Fruit fly (Drosophila melanogaster): ENCODE results near the gene comm2.
A peak's percentile ranks its signal among the peaks of the same experiment; 100 is the strongest.

comm2 gene

DNA sequence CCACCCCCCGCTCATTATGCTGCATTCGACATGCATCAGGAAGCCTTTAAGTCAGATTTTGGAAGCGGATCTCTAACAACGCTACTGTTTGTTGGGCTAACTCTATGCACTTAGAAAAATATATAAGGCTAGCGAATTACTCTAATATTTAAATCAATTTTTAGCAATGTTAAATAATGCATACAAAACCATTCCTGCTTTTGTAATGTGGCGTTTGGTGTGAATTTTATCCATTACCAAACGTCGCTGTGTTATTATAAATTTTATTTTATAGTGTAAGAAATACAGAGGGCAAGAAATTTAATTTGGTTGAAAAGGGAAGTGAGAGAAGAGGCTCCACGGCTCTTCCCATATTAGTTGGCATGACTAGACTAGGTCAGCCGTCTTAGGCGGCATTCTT is 26.9 kb downstream of the comm2 start (continued):
- TF ChIP-seq CG8944 (GFP tag; optimal IDR thresholded peaks at IDR 0.05) (no peak), crp (GFP tag; optimal IDR thresholded peaks at IDR 0.05) (no peak), CG18619 (GFP tag; optimal IDR thresholded peaks at IDR 0.05) (no peak), CG18476 (GFP tag; optimal IDR thresholded peaks at IDR 0.05) (no peak), CG8281 (tag; optimal IDR thresholded peaks at IDR 0.05) (no peak), Sry-β (GFP tag; optimal IDR thresholded peaks at IDR 0.05) (no peak), ato (GFP tag; IDR thresholded peaks at IDR 0.05; ENCODE audit: partially characterized antibody) (no peak), CG1832 (GFP tag; optimal IDR thresholded peaks at IDR 0.05) (no peak), TFAM (GFP tag; optimal IDR thresholded peaks at IDR 0.05) (no peak), CG13287 (GFP tag; IDR thresholded peaks at IDR 0.05; ENCODE audit: partially characterized antibody) (no peak), CG3995 (GFP tag; optimal IDR thresholded peaks at IDR 0.05) (no peak), CG1529 (GFP tag; optimal IDR thresholded peaks at IDR 0.05) (peak; percentile 13), sd (tag; optimal IDR thresholded peaks at IDR 0.05) (no peak), CG15514 (GFP tag; optimal IDR thresholded peaks at IDR 0.05) (no peak), psq (GFP tag; optimal IDR thresholded peaks at IDR 0.05) (no peak), E2f2 (GFP tag; IDR thresholded peaks at IDR 0.05) (no peak), CG4282 (GFP tag; optimal IDR thresholded peaks at IDR 0.05) (no peak), CG6765 (GFP tag; optimal IDR thresholded peaks at IDR 0.05) (no peak), fd96Cb (tag; optimal IDR thresholded peaks at IDR 0.05) (peak; percentile 39), CG12104 (GFP tag; optimal IDR thresholded peaks at IDR 0.05) (peak; percentile 5), Hr51 (GFP tag; optimal IDR thresholded peaks at IDR 0.05) (no peak), Trl (optimal IDR thresholded peaks at IDR 0.05) (no peak), Trl (GFP tag; optimal IDR thresholded peaks at IDR 0.05) (no peak), pum (GFP tag; optimal IDR thresholded peaks at IDR 0.05) (no peak), Stat92E (GFP tag; optimal IDR thresholded peaks at IDR 0.05) (no peak), CG5953 (GFP tag; IDR thresholded peaks at IDR 0.05) (no peak), Bteb2 (GFP tag; optimal IDR thresholded peaks at IDR 0.05) (no peak), Ssrp (tag; optimal IDR thresholded peaks at IDR 0.05) (peak; percentile 48), Rfx (GFP tag; IDR thresholded peaks at IDR 0.05) (no peak), tgo (GFP tag; IDR thresholded peaks at IDR 0.05) (no peak), CG14667 (GFP tag; IDR thresholded peaks at IDR 0.05) (no peak), NC2α (GFP tag; optimal IDR thresholded peaks at IDR 0.05) (no peak), D19A (tag; optimal IDR thresholded peaks at IDR 0.05) (peak; percentile 60), sna (GFP tag; IDR thresholded peaks at IDR 0.05; ENCODE audit: partially characterized antibody) (no peak), wor (GFP tag; IDR thresholded peaks at IDR 0.05) (no peak), CG30020 (tag; optimal IDR thresholded peaks at IDR 0.05) (no peak), bbx (GFP tag; IDR thresholded peaks at IDR 0.05; ENCODE audit: partially characterized antibody) (no peak), CG16863 (GFP tag; optimal IDR thresholded peaks at IDR 0.05) (no peak), CG17829 (tag; optimal IDR thresholded peaks at IDR 0.05) (peak; percentile 61), CG6813 (GFP tag; optimal IDR thresholded peaks at IDR 0.05) (no peak), CG2199 (GFP tag; IDR thresholded peaks at IDR 0.05) (no peak), Dip2 (GFP tag; IDR thresholded peaks at IDR 0.05) (no peak), CG4404 (GFP tag; IDR thresholded peaks at IDR 0.05) (peak; percentile 29; the same call in 1 of the 2 replicates), tll (GFP tag; optimal IDR thresholded peaks at IDR 0.05) (no peak), Six4 (GFP tag; optimal IDR thresholded peaks at IDR 0.05) (no peak), CG16815 (GFP tag; optimal IDR thresholded peaks at IDR 0.05) (peak; percentile 36), ro (GFP tag; IDR thresholded peaks at IDR 0.05) (no peak), gcm (GFP tag; optimal IDR thresholded peaks at IDR 0.05) (peak; percentile 38), CG18764 (GFP tag; optimal IDR thresholded peaks at IDR 0.05) (no peak), CG9215 (GFP tag; IDR thresholded peaks at IDR 0.05) (no peak), BEAF-32 (GFP tag; optimal IDR thresholded peaks at IDR 0.05) (no peak)
